Fruit fly (Drosophila melanogaster) whole organism, embryonic: Measurements from ENCODE around the gene CG32625.

Experiments used
- Adf1 ChIP-seq: fragments of 200-800 bp; sonication (Bioruptor generic); IDR thresholded peaks from 2 replicates; pipeline ENCODE4 v1.3.6; 2022; ENCODE audit warnings: missing biosample characterization, missing genetic modification characterization
- Aef1 ChIP-seq: fragments of 200-800 bp; sonication (Bioruptor generic); IDR thresholded peaks from 3 replicates; pipeline ENCODE4 v1.3.6; 2022; ENCODE audit warnings: missing biosample characterization, missing genetic modification characterization
- Antp ChIP-seq: fragments of 200-800 bp; sonication (Bioruptor generic); optimal IDR thresholded peaks from 3 replicates; lab custom pipeline; 2016; ENCODE audit warnings: missing biosample characterization, missing genetic modification characterization
- BEAF-32 ChIP-seq: fragments of 200-800 bp; sonication (Bioruptor generic); optimal IDR thresholded peaks from 3 replicates; lab custom pipeline; 2017; ENCODE audit warnings: missing biosample characterization, missing genetic modification characterization, mild to moderate bottlenecking, moderate library complexity, missing genetic modification reagents
- Blimp-1 ChIP-seq: fragments of 200-800 bp; sonication (Bioruptor generic); optimal IDR thresholded peaks from 3 replicates; lab custom pipeline; 2018; ENCODE audit warnings: missing biosample characterization, missing genetic modification characterization, mild to moderate bottlenecking, moderate library complexity, missing genetic modification reagents
- CG14050 ChIP-seq: fragments of 200-800 bp; sonication (Bioruptor generic); IDR thresholded peaks from 3 replicates; pipeline ENCODE4 v1.3.6; 2022; ENCODE audit warnings: missing biosample characterization, missing genetic modification characterization
- CG14667 ChIP-seq: fragments of 200-800 bp; sonication (Bioruptor generic); IDR thresholded peaks from 2 replicates; pipeline ENCODE4 v1.3.6; 2022; ENCODE audit warnings: missing biosample characterization, missing genetic modification characterization
- CG14710 ChIP-seq: fragments of 200-800 bp; sonication (Bioruptor generic); optimal IDR thresholded peaks from 3 replicates; lab custom pipeline; 2019; ENCODE audit warnings: missing biosample characterization, mild to moderate bottlenecking, missing genetic modification characterization, moderate library complexity
- CG15073 ChIP-seq: fragments of 200-800 bp; sonication (Bioruptor generic); optimal IDR thresholded peaks from 2 replicates; lab custom pipeline; 2016; ENCODE audit warnings: missing biosample characterization, missing genetic modification characterization
- CG1602 ChIP-seq: fragments of 200-800 bp; sonication (Bioruptor generic); optimal IDR thresholded peaks from 3 replicates; lab custom pipeline; 2016; ENCODE audit warnings: missing biosample characterization, missing genetic modification characterization
- CG17802 ChIP-seq: fragments of 200-800 bp; sonication (Bioruptor generic); optimal IDR thresholded peaks from 2 replicates; lab custom pipeline; 2018; ENCODE audit warnings: missing biosample characterization, mild to moderate bottlenecking, missing genetic modification characterization, moderate library complexity
- CG2678 ChIP-seq: fragments of 200-800 bp; sonication (Bioruptor generic); optimal IDR thresholded peaks from 3 replicates; lab custom pipeline; 2019; ENCODE audit warnings: missing biosample characterization, mild to moderate bottlenecking, missing genetic modification characterization, moderate library complexity
- CG2875 ChIP-seq: fragments of 200-800 bp; sonication (Bioruptor generic); optimal IDR thresholded peaks from 2 replicates; lab custom pipeline; 2017; ENCODE audit warnings: missing biosample characterization, mild to moderate bottlenecking, missing genetic modification characterization, missing genetic modification reagents
- CG3407 ChIP-seq: fragments of 200-800 bp; sonication (Bioruptor generic); optimal IDR thresholded peaks from 2 replicates; lab custom pipeline; 2018; ENCODE audit warnings: missing biosample characterization, mild to moderate bottlenecking, missing genetic modification characterization
- CG4424 ChIP-seq: fragments of 200-800 bp; sonication (Bioruptor generic); optimal IDR thresholded peaks from 3 replicates; lab custom pipeline; 2016; ENCODE audit warnings: missing biosample characterization, missing genetic modification characterization
- CG5180 ChIP-seq: fragments of 200-800 bp; sonication (Bioruptor generic); optimal IDR thresholded peaks from 3 replicates; lab custom pipeline; 2017; ENCODE audit warnings: missing biosample characterization, missing genetic modification characterization, mild to moderate bottlenecking, moderate library complexity, missing genetic modification reagents
- CG6765 ChIP-seq: fragments of 200-800 bp; sonication (Bioruptor generic); optimal IDR thresholded peaks from 3 replicates; lab custom pipeline; 2017; ENCODE audit warnings: missing biosample characterization, mild to moderate bottlenecking, missing genetic modification characterization
- CG8924 ChIP-seq: fragments of 200-800 bp; optimal IDR thresholded peaks from 3 replicates; lab custom pipeline; 2019; ENCODE audit warnings: missing biosample characterization, mild to moderate bottlenecking, missing genetic modification characterization, moderate library complexity
- CHES-1-like ChIP-seq: fragments of 200-800 bp; sonication (Bioruptor generic); optimal IDR thresholded peaks from 2 replicates; lab custom pipeline; 2016; ENCODE audit warnings: missing biosample characterization, missing genetic modification characterization
- D ChIP-seq, 2 experiments: fragments of 200-800 bp in 1 of 2; fragments of >200 bp in 1 of 2; sonication (Bioruptor generic) in 1 of 2; optimal IDR thresholded peaks; 2 replicates in 1 of 2; 3 replicates in 1 of 2; lab custom pipeline; 2017; ENCODE audit warnings: mild to moderate bottlenecking in 1 of 2, missing biosample characterization in 1 of 2, missing genetic modification characterization in 1 of 2, missing genetic modification reagents in 1 of 2
- H15 ChIP-seq: fragments of 200-800 bp; sonication (Bioruptor generic); IDR thresholded peaks from 3 replicates; pipeline ENCODE4 v1.3.6; 2022; ENCODE audit warnings: missing biosample characterization, missing genetic modification characterization
- HLHmδ ChIP-seq: fragments of 200-800 bp; sonication (Bioruptor generic); optimal IDR thresholded peaks from 2 replicates; lab custom pipeline; 2018; ENCODE audit warnings: missing biosample characterization, mild to moderate bottlenecking, missing genetic modification characterization, moderate library complexity
- Lim3 ChIP-seq: fragments of 200-800 bp; sonication (Bioruptor generic); IDR thresholded peaks from 2 replicates; pipeline ENCODE4 v1.3.6; 2022; ENCODE audit warnings: missing biosample characterization, missing genetic modification characterization
- Max ChIP-seq: fragments of 200-800 bp; sonication (Bioruptor generic); optimal IDR thresholded peaks from 2 replicates; lab custom pipeline; 2016; ENCODE audit warnings: missing biosample characterization, mild to moderate bottlenecking, missing genetic modification characterization
- NC2β ChIP-seq: fragments of 200-800 bp; sonication (Bioruptor generic); optimal IDR thresholded peaks from 2 replicates; lab custom pipeline; 2016; ENCODE audit warnings: missing biosample characterization, missing genetic modification characterization
- PHDP ChIP-seq: fragments of 200-800 bp; sonication (Bioruptor generic); optimal IDR thresholded peaks from 3 replicates; lab custom pipeline; 2018; ENCODE audit warnings: missing biosample characterization, mild to moderate bottlenecking, missing genetic modification characterization, moderate library complexity
- Six4 ChIP-seq: fragments of 200-800 bp; sonication (Bioruptor generic); optimal IDR thresholded peaks from 2 replicates; lab custom pipeline; 2016; ENCODE audit warnings: missing biosample characterization, missing genetic modification characterization
- Sox102F ChIP-seq: fragments of 200-800 bp; sonication (Bioruptor generic); optimal IDR thresholded peaks from 2 replicates; lab custom pipeline; 2018; ENCODE audit warnings: missing biosample characterization, mild to moderate bottlenecking, missing genetic modification characterization, moderate library complexity
- TFAM ChIP-seq: fragments of 200-800 bp; sonication (Bioruptor generic); optimal IDR thresholded peaks from 2 replicates; lab custom pipeline; 2017; ENCODE audit warnings: missing biosample characterization, missing genetic modification characterization, inconsistent platforms
- Taf1 ChIP-seq: fragments of 200-800 bp; sonication (Bioruptor generic); IDR thresholded peaks from 2 replicates; pipeline ENCODE4 v1.3.6; 2022; ENCODE audit warnings: missing biosample characterization, missing genetic modification characterization
- Vsx1 ChIP-seq: fragments of 200-800 bp; sonication (Bioruptor generic); optimal IDR thresholded peaks from 2 replicates; lab custom pipeline; 2017; ENCODE audit warnings: missing biosample characterization, mild to moderate bottlenecking, missing genetic modification characterization, missing genetic modification reagents
- az2 ChIP-seq: fragments of 200-800 bp; sonication (Bioruptor generic); optimal IDR thresholded peaks from 3 replicates; lab custom pipeline; 2016; ENCODE audit warnings: missing biosample characterization, missing genetic modification characterization
- bbx ChIP-seq: fragments of 200-800 bp; sonication (Bioruptor generic); IDR thresholded peaks from 2 replicates; pipeline ENCODE4 v1.3.6; 2022; ENCODE audit warnings: missing biosample characterization, missing genetic modification characterization; ENCODE audit not compliant: partially characterized antibody
- ci ChIP-seq: fragments of 200-800 bp; sonication (Bioruptor generic); IDR thresholded peaks from 3 replicates; pipeline ENCODE4 v1.3.6; 2022; ENCODE audit warnings: missing biosample characterization, missing genetic modification characterization
- dmrt11E ChIP-seq: fragments of 200-800 bp; sonication (Bioruptor generic); optimal IDR thresholded peaks from 3 replicates; lab custom pipeline; 2018; ENCODE audit warnings: missing biosample characterization, mild to moderate bottlenecking, missing genetic modification characterization, moderate library complexity
- emc ChIP-seq: fragments of 200-800 bp; sonication (Bioruptor generic); optimal IDR thresholded peaks from 2 replicates; lab custom pipeline; 2016; ENCODE audit warnings: missing biosample characterization, missing genetic modification characterization
- gsb ChIP-seq: fragments of 200-800 bp; sonication (Bioruptor generic); IDR thresholded peaks from 2 replicates; pipeline ENCODE4 v1.3.6; 2022; ENCODE audit warnings: missing biosample characterization, missing genetic modification characterization
- hbn ChIP-seq: fragments of 200-800 bp; sonication (Bioruptor generic); IDR thresholded peaks from 2 replicates; pipeline ENCODE4 v1.3.6; 2022; ENCODE audit warnings: missing biosample characterization, missing genetic modification characterization; ENCODE audit not compliant: partially characterized antibody
- kni ChIP-seq: fragments of 200-800 bp; sonication (Bioruptor generic); optimal IDR thresholded peaks from 3 replicates; lab custom pipeline; 2017; ENCODE audit warnings: mild to moderate bottlenecking, missing biosample characterization, missing genetic modification reagents, missing genetic modification characterization
- lab ChIP-seq: fragments of 200-800 bp; sonication (Bioruptor generic); optimal IDR thresholded peaks from 3 replicates; lab custom pipeline; 2017; ENCODE audit warnings: missing biosample characterization, missing genetic modification characterization, mild to moderate bottlenecking, moderate library complexity, missing genetic modification reagents
- mam ChIP-seq: fragments of 200-800 bp; sonication (Bioruptor generic); optimal IDR thresholded peaks from 3 replicates; lab custom pipeline; 2016; ENCODE audit warnings: missing biosample characterization, missing genetic modification characterization
- nerfin-2 ChIP-seq: fragments of 200-800 bp; sonication (Bioruptor generic); IDR thresholded peaks from 2 replicates; pipeline ENCODE4 v1.3.6; 2022; ENCODE audit warnings: missing biosample characterization, missing genetic modification characterization; ENCODE audit not compliant: partially characterized antibody
- onecut ChIP-seq: fragments of 200-800 bp; sonication (Bioruptor generic); IDR thresholded peaks from 2 replicates; pipeline ENCODE4 v1.3.6; 2022; ENCODE audit warnings: missing biosample characterization, missing genetic modification characterization
- pb ChIP-seq: fragments of 200-800 bp; sonication (Bioruptor generic); optimal IDR thresholded peaks from 3 replicates; lab custom pipeline; 2016; ENCODE audit warnings: missing biosample characterization, missing genetic modification characterization
- sima ChIP-seq: fragments of 200-800 bp; sonication (Bioruptor generic); optimal IDR thresholded peaks from 2 replicates; lab custom pipeline; 2016; ENCODE audit warnings: missing biosample characterization, missing genetic modification characterization
- sr ChIP-seq: fragments of 200-800 bp; sonication (Bioruptor generic); IDR thresholded peaks from 3 replicates; pipeline ENCODE4 v1.3.6; 2022; ENCODE audit warnings: missing biosample characterization, missing genetic modification characterization
- toy ChIP-seq: fragments of 200-800 bp; sonication (Bioruptor generic); IDR thresholded peaks from 2 replicates; pipeline ENCODE4 v1.3.6; 2022; ENCODE audit warnings: missing biosample characterization, missing genetic modification characterization

The CG32625 gene

DNA sequence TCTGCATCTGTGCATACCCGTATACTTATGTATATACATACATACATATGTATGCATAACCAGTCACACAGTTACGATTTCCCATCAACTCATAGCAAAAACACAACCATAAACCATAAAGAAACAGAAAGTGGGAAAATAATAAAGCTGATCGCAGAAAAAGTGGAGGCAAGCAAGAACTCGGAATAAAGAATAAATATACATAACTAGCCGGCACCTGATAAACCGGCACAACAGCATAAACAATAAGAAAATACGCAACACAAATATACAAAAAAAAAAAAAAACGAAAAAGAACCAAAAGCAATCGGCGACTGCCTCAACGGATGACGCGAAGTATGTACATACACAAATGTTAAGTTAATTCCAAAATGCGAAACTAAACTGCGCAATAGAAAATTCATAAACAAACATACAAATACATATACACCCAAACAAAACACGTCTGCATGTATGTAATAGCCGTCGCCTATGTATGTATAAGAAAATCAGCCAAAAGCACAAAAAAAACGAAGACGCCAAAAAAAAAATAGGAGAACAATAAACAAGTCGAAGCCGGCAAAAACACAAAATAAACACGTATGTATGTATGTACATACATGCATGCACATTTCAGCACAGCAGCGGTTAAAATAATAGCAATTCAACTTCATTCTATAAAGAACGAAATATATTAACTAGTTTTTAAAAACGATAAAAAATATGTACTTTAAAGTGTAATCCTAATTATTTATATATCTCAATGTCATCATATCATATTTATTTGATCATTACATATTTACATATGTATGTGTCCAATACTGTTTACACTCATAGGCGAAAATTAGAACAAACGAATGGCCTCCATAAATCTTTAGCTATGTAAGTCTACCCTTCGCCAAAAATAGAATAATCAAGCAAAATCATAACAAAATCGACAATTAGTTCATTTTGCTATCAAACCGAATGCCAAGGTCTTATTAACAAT is 7.4 kb downstream of the CG32625 start (continued):
- TF ChIP-seq CG8924 (tag; lab: Kevin White, UChicago) (peak; percentile 80), pb (GFP tag; lab: Kevin White, UChicago) (no peak), CG5180 (GFP tag; lab: Kevin White, UChicago) (peak; percentile 33), CG14667 (GFP tag; lab: Robert Waterston, UW) (peak; percentile 49), Sox102F (GFP tag; lab: Kevin White, UChicago) (peak; percentile 69), mam (peak; percentile 26), lab (GFP tag; lab: Kevin White, UChicago) (peak; percentile 79), bbx (GFP tag; lab: Robert Waterston, UW) (no peak), nerfin-2 (GFP tag; lab: Robert Waterston, UW) (no peak), Max (no peak), sr (no peak), Antp (GFP tag; lab: Kevin White, UChicago) (no peak), HLHmδ (GFP tag; lab: Kevin White, UChicago) (no peak), hbn (GFP tag; lab: Robert Waterston, UW) (no peak), H15 (peak; percentile 46; the same call in 1 of the 3 replicates), CHES-1-like (GFP tag; lab: Kevin White, UChicago) (peak; percentile 45), CG2678 (peak; percentile 89), ci (GFP tag; lab: Robert Waterston, UW) (peak; percentile 66; the same call in 2 of the 3 replicates), Lim3 (GFP tag; lab: Robert Waterston, UW) (0 out of 2 replicates have a peak, but pooled peaks have one; percentile 35), Adf1 (peak; percentile 49), kni (no peak), toy (peak; percentile 57; the same call in 1 of the 2 replicates), CG4424 (GFP tag; lab: Kevin White, UChicago) (peak; percentile 41), az2 (GFP tag; lab: Kevin White, UChicago) (peak; percentile 42), CG3407 (GFP tag; lab: Kevin White, UChicago) (peak; percentile 13), D (optimal IDR thresholded peaks at IDR 0.05; lab: Kevin White, UChicago) (no peak), D (GFP tag; optimal IDR thresholded peaks at IDR 0.05; lab: Kevin White, UChicago) (no peak), CG14050 (GFP tag; lab: Robert Waterston, UW) (peak; percentile 58; the same call in 2 of the 3 replicates), dmrt11E (peak; percentile 43), emc (no peak), NC2β (GFP tag; lab: Kevin White, UChicago) (no peak), Aef1 (GFP tag; lab: Robert Waterston, UW) (peak; percentile 46; the same call in 2 of the 3 replicates), Blimp-1 (GFP tag; lab: Kevin White, UChicago) (peak; percentile 51), BEAF-32 (no peak), CG17802 (no peak), TFAM (GFP tag; lab: Kevin White, UChicago) (no peak), sima (GFP tag; lab: Kevin White, UChicago) (no peak), gsb (peak; percentile 54; the same call in 1 of the 2 replicates), CG2875 (GFP tag; lab: Kevin White, UChicago) (no peak), onecut (GFP tag; lab: Robert Waterston, UW) (peak; percentile 33; the same call in 1 of the 2 replicates), CG6765 (GFP tag; lab: Kevin White, UChicago) (peak; percentile 22), Six4 (peak; percentile 25), PHDP (tag; lab: Kevin White, UChicago) (peak; percentile 85), CG14710 (peak; percentile 38), Vsx1 (GFP tag; lab: Kevin White, UChicago) (no peak), CG1602 (GFP tag; lab: Kevin White, UChicago) (peak; percentile 44), Taf1 (peak; percentile 41; the same call in 1 of the 2 replicates), CG15073 (GFP tag; lab: Kevin White, UChicago) (no peak)
